Fruit fly (Drosophila melanogaster) whole organism, larva: ENCODE results near the gene CG9662.
A peak's percentile ranks its signal among the peaks of the same experiment; 100 is the strongest.

Source experiments
- noc ChIP-seq: fragments of 200-800 bp; sonication (Bioruptor generic); optimal IDR thresholded peaks from 3 replicates; lab custom pipeline; 2019; ENCODE audit warnings: missing biosample characterization, mild to moderate bottlenecking, missing genetic modification characterization, moderate library complexity

Gene CG9662

DNA sequence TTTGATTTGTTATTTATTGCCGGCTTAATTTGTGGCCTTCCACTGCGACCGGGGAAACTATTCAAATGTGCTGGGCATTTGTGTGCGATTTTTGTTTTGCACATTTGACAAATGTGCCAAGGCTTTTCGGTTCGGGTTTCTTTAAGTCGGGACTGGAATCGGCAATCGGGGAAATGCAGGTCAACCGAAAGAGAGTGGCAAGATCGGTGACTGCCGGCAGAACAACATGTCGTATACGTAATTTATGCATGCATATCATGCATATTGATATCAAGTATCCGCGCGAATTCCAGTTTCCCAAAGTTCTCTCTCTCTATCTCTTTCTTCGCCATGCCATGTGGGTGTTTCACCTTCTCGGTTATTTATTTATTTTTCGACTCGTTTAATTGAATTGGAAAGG, 34.2 kb downstream of the CG9662 start:
- no peak for TF ChIP-seq noc

- peak; percentile 55 for TF ChIP-seq noc
These were observed 35.2 kb downstream of the CG9662 start for dm6 chr2L:3341231-3341935.

DNA sequence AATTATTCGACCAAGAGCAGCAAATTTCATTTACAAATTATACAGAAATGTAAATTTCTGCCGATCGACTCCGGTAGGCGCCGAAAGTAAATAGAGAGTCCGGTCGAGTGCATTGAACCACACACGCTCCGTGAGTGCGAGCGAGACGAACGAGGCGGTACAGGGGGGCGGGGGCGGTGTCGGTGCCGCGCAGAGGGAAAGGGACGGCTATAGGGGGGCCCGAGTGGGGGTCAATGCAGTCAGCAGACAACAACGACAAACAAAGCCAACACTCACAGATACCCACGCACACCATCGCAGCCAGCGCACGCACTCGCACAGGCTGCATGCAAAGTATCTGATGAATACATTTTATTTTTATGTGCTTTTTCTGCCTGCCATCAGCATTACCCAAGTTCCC, 37.1 kb downstream of the CG9662 start:
- no peak for TF ChIP-seq noc

- TF ChIP-seq noc, result no peak
These were observed 37.8 kb downstream of the CG9662 start for dm6 chr2L:3338566-3339215.

- no peak for TF ChIP-seq noc
These were observed 44.0 kb downstream of the CG9662 start, which contains the start of gene CG15408 for dm6 chr2L:3332514-3332913. TSS of gene CG15408 (plus strand) at chr2L:3332814.

dm6 chr2L:3330628-3331027, 45.9 kb downstream of the CG9662 start, which contains the start of gene CG3285:
TSS of gene CG3285 (plus strand) at chr2L:3330928.
- TF ChIP-seq noc, result no peak

DNA sequence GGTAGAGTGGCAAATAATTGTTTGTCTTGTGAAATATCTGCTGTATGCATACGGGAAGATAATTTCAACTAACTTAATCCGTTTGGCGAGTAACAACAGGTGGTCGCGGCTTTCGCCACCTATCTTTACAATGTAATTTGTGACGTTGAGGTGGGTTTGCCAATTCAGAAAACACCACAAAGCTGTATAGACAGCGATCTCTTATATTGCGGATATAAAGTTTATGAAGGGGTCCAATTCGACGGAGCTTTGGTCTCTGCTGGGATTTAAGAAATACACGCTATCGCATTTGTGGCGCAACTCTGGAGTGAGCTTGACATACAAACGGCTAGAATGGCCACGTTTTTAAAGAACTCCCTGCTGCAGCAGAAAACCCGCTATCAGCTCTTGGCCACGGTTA, 48.9 kb downstream of the CG9662 start, which contains the start of gene CG33282:
Gene CG33282, plus strand, starts transcription at position 301 of the 400 bp plus-strand sequence.
- no peak for TF ChIP-seq noc
